Fruit fly (Drosophila melanogaster) S2 (cell line): Measurements from ENCODE around the gene Apt1.

Experiments
- CG8478 ChIP-seq: fragments of >200 bp; optimal IDR thresholded peaks from 2 replicates; lab custom pipeline; 2018
- CTCF ChIP-seq, 2 experiments: fragments of >200 bp; optimal IDR thresholded peaks; 2 replicates each; lab custom pipeline; 2018

DNA sequence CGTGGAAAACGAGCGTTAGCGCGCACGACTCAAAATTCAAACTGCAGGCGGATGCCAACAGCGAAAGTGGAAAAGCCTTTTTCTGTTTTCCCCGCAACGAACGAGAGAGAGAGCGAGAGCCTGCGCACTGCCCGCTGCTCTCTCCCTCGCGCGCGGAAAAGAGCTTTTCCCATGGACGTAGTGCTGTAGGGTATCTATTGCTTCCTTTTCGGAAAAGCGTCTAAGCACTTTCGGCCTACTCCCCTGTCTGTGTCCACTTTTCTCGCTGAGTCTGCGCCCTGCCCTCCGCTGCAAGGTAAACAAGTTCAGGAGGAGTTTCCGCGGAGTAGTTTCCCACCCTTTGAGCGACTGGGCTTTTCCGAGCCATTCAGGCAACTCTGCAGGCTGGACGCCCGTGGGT is 52.5 kb downstream of the Apt1 start, which contains the start of gene CG32085:
- TF ChIP-seq CG8478 (lab: Kevin White, UChicago) (no peak), CTCF (optimal IDR thresholded peaks at IDR 0.05; lab: Kevin White, UChicago) (no peak)
